Worm (Caenorhabditis elegans): Measurements from ENCODE around the gene nep-1.

Gene nep-1

ce11 chrII:11652679-11653174, 4.3 kb downstream of the nep-1 start, which contains the start of the genes rad-23 and rpn-12:
Gene rad-23, minus strand, starts transcription at chrII:11652729.
Gene rpn-12, plus strand, starts transcription at chrII:11653124.
- no peak for TF ChIP-seq unc-62 (GFP tag; optimal IDR thresholded peaks at IDR 0.05)

- no peak for TF ChIP-seq unc-62 (GFP tag; optimal IDR thresholded peaks at IDR 0.05)
These were observed 4.9 kb downstream of the nep-1 start for ce11 chrII:11652125-11652524.

DNA sequence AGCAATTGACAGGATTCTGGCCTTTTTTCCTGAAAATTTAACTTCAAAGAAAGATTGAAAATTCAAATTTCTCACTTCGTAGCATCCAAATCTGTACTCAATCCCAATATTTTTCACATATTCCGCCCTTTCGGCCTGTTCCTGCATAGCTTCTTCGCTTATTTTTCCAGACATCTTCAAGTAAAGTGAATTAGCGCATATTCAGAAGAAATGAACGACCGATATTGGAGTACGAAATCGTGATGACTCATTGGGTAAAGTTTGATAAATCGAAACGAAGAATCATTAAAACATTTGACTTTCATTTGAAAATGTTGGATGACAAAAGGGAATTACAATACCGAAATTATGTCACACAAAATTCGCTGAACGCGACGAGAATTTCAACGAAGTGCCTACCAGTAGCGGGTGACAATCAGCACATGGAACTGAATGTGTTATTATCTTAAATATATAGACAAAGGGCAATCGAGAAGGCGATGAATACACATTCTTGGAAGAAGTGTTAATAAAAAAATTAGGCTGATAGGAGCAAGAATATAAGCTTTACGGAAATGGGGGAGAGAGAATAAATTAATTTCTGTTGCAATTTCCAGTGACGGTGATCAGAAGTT, 5.9 kb downstream of the nep-1 start, which contains the start of gene coa-7:
coa-7 (minus strand) TSS at position 174 of the 614 bp plus-strand sequence.
- TF ChIP-seq unc-62 (GFP tag; optimal IDR thresholded peaks at IDR 0.05) = no peak

DNA sequence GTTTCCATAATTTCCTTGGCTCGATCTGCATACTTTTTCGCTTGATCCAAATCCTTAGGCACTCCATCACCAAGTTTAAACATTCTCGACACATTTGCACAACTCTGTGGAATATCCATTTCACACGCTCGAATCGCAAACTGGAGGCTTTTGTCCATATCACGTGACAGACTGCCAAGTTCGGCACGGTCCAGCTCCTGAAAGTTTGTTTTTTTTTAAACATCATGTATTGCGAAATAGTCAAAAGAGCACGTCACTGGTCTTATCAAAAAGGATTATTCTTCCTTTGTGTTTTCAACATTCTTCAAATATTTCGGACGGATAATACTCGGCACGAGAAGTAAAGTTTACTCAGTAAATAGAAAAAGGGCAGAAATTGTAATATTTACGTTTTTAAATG, 7.7 kb downstream of the nep-1 start:
- no peak for TF ChIP-seq unc-62 (GFP tag; optimal IDR thresholded peaks at IDR 0.05)

DNA sequence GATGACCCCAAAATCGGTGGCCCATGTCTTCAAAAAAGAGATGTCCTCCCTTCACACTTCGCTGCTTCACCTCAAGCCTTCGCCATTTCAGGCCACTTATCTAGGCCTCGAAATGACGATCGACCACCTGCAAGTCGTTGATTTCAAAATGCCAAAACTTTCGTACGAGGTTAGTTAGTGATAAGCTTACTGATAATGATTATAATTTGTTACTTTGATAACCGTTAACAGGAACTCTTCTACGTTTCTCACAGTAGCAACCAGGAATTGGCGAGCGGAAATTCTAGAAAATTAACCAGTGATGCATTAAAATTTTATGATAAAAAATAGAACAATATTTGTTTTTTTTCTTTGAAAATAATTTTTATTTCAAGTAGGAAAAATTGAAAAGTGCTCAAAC, 10.1 kb downstream of the nep-1 start:
- TF ChIP-seq unc-62 (GFP tag; optimal IDR thresholded peaks at IDR 0.05) = no peak

ce11 chrII:11646276-11646797, 10.6 kb downstream of the nep-1 start, which contains the start of gene ghi-1:
Gene ghi-1, plus strand, starts transcription at chrII:11646747.
- TF ChIP-seq unc-62 (GFP tag; optimal IDR thresholded peaks at IDR 0.05) = no peak

DNA sequence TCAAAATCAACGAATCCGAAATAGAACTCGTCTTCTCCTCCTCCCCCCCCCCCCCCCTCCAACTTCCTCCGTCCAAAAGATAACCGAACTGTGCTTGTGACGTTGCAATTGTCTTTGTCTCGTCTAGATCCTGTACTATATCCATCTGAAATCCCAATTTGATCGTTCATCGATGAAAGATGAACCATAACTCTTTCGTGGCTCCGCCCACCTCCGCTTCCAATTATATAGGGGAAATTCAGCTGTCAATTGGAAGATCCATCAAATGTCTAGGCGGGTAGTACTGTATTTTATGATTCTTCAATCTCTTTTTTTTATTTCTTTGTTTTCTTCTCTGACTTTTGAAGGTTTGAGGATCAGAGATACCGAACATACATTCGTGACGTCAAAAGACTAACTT, 11.6 kb downstream of the nep-1 start:
- TF ChIP-seq unc-62 (GFP tag; optimal IDR thresholded peaks at IDR 0.05) = no peak

DNA sequence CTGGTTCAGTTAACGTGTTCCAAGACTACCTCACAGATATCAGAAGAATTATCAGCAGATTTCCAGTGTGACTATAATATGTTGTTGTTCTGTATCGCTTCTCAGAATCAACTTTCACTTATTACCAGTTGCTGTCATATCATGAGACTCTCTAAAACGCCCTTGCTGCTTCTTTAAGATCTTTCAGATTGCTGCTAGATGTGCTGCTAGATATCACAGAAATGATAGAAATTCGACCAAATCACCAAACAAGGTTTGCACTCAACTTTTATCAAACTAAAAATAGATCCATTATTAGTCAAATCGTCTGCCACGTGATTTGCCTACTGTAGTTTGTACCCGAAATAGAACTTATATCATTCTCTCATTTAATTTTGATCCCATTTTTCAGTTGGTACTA, 12.4 kb downstream of the nep-1 start:
- no peak for TF ChIP-seq unc-62 (GFP tag; optimal IDR thresholded peaks at IDR 0.05)

DNA sequence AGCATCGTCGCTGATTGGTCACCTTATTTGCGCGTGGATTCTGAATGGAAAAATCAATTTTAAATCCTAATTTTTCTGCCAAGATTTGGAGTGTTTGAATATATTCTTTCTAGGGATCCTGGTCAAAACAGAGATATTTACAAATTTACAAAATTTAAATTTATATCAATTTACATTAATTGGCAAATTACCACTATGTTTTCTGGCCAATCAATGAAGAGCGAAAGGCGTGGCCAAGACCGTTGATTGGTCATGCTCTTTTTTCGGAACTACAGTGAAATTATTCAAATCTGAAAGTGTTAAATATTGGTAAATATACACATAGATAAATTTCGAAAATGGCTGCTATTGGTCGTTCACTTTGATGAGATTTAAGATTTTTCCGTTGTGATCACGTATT, 14.2 kb downstream of the nep-1 start:
- TF ChIP-seq unc-62 (GFP tag; optimal IDR thresholded peaks at IDR 0.05) = no peak

DNA sequence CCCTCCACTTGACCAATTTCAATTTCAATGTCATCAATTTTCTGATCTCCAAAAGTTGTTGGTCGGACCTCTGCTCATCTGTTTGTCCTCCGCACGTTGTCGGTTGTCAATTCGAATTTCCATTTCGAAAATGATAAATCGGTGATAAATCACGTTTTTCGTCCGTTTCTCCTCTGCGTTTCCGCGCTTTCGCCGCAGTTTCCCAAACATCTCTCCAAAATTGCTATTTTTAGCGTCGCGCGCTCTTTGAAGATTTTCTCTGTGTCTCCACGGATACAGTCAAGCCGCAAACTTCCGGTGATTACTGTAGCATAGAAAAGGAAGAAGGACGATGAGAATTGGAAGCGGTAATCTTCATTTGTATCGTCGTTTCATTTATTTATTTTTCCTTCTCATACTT, 15.0 kb downstream of the nep-1 start:
- TF ChIP-seq unc-62 (GFP tag; optimal IDR thresholded peaks at IDR 0.05) = no peak

DNA sequence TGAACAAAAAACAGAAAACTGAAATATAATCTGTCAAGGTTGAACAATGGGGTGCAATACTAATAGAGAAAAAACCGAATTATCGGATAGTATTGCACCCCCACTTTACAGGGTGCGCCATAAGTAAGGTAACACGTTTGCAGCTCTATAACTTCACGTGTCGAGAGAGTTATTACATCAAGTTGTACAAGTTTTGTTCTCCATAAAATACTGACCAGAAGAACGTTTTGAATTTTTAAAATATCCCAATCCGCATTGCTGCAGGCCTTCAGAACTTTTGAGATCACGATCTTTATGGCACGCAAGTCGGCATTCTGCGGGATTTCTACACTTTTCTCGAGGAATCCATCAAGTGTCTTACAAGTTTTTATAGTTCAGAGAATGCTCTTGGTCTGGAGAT, 19.2 kb downstream of the nep-1 start:
- TF ChIP-seq unc-62 (GFP tag; optimal IDR thresholded peaks at IDR 0.05) = no peak

ce11 chrII:11637189-11637754, 19.7 kb downstream of the nep-1 start:
- no peak for TF ChIP-seq unc-62 (GFP tag; optimal IDR thresholded peaks at IDR 0.05)

ce11 chrII:11636617-11637016, 20.4 kb downstream of the nep-1 start:
- no peak for TF ChIP-seq unc-62 (GFP tag; optimal IDR thresholded peaks at IDR 0.05)

- TF ChIP-seq unc-62 (GFP tag; optimal IDR thresholded peaks at IDR 0.05) = no peak
These were observed 21.2 kb downstream of the nep-1 start for ce11 chrII:11635745-11636161.

DNA sequence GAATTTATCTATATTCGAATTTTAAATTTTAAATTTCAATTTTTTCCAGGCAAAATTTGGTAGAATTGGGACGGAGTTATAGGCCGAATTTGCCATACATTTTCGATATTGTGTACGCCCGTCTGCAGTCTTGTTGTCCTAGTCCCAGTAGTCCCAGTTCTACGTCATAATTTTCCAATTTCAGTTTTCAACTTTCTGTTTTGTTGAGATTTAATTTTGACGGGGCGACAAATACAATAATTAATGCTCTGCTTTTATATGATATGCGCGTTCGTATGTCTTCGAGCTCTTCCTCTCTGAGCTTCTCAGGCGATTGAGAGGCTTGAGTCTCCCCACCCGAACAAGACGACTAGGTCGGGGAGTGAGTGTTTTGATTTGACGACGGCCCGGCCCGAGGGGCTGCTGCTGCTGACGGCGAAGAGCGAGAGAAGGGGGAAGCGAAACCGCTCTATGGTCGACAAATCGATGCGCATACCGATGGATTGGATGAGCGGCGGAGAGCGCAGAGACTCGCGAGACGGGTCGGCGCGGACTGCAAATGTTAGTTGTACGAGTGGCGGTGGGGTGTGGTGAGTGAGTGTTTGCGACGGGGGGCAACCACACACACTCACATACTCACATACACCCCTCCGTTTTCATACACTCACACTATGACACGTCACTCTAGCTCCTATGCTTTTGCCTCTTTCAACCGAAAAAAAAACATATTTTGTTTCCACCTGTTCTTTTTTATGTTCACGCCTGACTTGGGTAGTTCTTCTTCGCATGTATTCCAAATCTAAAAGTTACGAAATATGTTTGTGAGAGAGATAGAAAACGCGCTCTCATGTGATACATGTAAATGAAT, 22.1 kb downstream of the nep-1 start:
- no peak for TF ChIP-seq unc-62 (GFP tag; optimal IDR thresholded peaks at IDR 0.05)

ce11 chrII:11634057-11634676, 22.8 kb downstream of the nep-1 start:
- TF ChIP-seq unc-62 (GFP tag; optimal IDR thresholded peaks at IDR 0.05) = no peak
